Worm (Caenorhabditis elegans): ENCODE results near the gene K12H6.7.

Gene K12H6.7

ce11 chrII:2861385-2862099, 24.8 kb upstream of the K12H6.7 start (continued):
- TF ChIP-seq lsy-27 (tag; optimal IDR thresholded peaks at IDR 0.05; ENCODE audit: borderline replicate concordance, insufficient read depth) (no peak), aptf-2 (GFP tag; conservative IDR thresholded peaks at IDR 0.05) (no peak), ztf-28 (GFP tag; IDR thresholded peaks at IDR 0.05) (no peak), nhr-90 (tag; optimal IDR thresholded peaks at IDR 0.05) (peak; percentile 54), ztf-18 (tag; optimal IDR thresholded peaks at IDR 0.05) (peak; percentile 33), snpc-1.1 (tag; optimal IDR thresholded peaks at IDR 0.05; ENCODE audit: insufficient read depth) (peak; percentile 4), zim-3 (tag; optimal IDR thresholded peaks at IDR 0.05) (no peak), F23B12.7 (tag; optimal IDR thresholded peaks at IDR 0.05; ENCODE audit: insufficient read depth) (peak; percentile 31), lsl-1 (GFP tag; optimal IDR thresholded peaks at IDR 0.05) (peak; percentile 45), ztf-25 (GFP tag; IDR thresholded peaks at IDR 0.05) (peak; percentile 46; the same call in 1 of the 2 replicates), Y95B8A.8 (GFP tag; IDR thresholded peaks at IDR 0.05) (peak; percentile 26; the same call in 1 of the 2 replicates), egl-18 (GFP tag; IDR thresholded peaks at IDR 0.05) (no peak), sea-2 (GFP tag; IDR thresholded peaks at IDR 0.05) (no peak), egl-44 (GFP tag; IDR thresholded peaks at IDR 0.05) (peak; percentile 83; the same call in 1 of the 2 replicates), B0261.1 (tag; optimal IDR thresholded peaks at IDR 0.05) (peak; percentile 83), ceh-40 (GFP tag; IDR thresholded peaks at IDR 0.05) (no peak), B0336.3 (GFP tag; IDR thresholded peaks at IDR 0.05) (peak; percentile 56; the same call in 1 of the 2 replicates), rpc-1 (optimal IDR thresholded peaks at IDR 0.05) (peak; percentile 63), rpc-1 (tag; optimal IDR thresholded peaks at IDR 0.05) (peak; percentile 78), rcor-1 (GFP tag; IDR thresholded peaks at IDR 0.05) (peak; percentile 39; the same call in 1 of the 2 replicates), attf-3 (GFP tag; conservative IDR thresholded peaks at IDR 0.05) (no peak), cebp-2 (GFP tag; IDR thresholded peaks at IDR 0.05) (no peak), lin-26 (GFP tag; IDR thresholded peaks at IDR 0.05) (peak; percentile 42; the same call in 1 of the 2 replicates), nfyb-1 (GFP tag; IDR thresholded peaks at IDR 0.05) (peak; percentile 58; the same call in 1 of the 2 replicates), ztf-3 (GFP tag; optimal IDR thresholded peaks at IDR 0.05) (peak; percentile 26), mel-28 (tag; optimal IDR thresholded peaks at IDR 0.05; ENCODE audit: borderline replicate concordance) (no peak), atf-7 (tag; optimal IDR thresholded peaks at IDR 0.05) (no peak), lin-54 (GFP tag; optimal IDR thresholded peaks at IDR 0.05) (peak; percentile 31), hmg-1.2 (GFP tag; IDR thresholded peaks at IDR 0.05) (peak; percentile 66), nhr-80 (tag; optimal IDR thresholded peaks at IDR 0.05) (peak; percentile 11), snpc-1.3 (tag; optimal IDR thresholded peaks at IDR 0.05; ENCODE audit: insufficient read depth) (peak; percentile 30), ceh-91 (GFP tag; IDR thresholded peaks at IDR 0.05) (0 out of 2 replicates have a peak, but pooled peaks have one; percentile 39), madf-6 (GFP tag; IDR thresholded peaks at IDR 0.05) (peak; percentile 59; the same call in 1 of the 2 replicates), F57C9.4 (tag; optimal IDR thresholded peaks at IDR 0.05) (no peak), F52B5.7 (tag; optimal IDR thresholded peaks at IDR 0.05) (peak; percentile 48), ama-1 (optimal IDR thresholded peaks at IDR 0.05) (no peak), ama-1 (GFP tag; optimal IDR thresholded peaks at IDR 0.05) (peak in 1 of 2 experiments; percentile 7), rec-8 (tag; optimal IDR thresholded peaks at IDR 0.05) (no peak), nhr-179 (tag; optimal IDR thresholded peaks at IDR 0.05) (no peak), snpc-4 (GFP tag; optimal IDR thresholded peaks at IDR 0.05) (no peak), snpc-4 (tag; optimal IDR thresholded peaks at IDR 0.05) (no peak), unc-62 (GFP tag; optimal IDR thresholded peaks at IDR 0.05) (no peak), pbrm-1 (GFP tag; IDR thresholded peaks at IDR 0.05) (peak; percentile 68), chd-7 (tag; optimal IDR thresholded peaks at IDR 0.05) (peak; percentile 33), repo-1 (tag; optimal IDR thresholded peaks at IDR 0.05) (no peak)
